Worm (Caenorhabditis elegans): ENCODE measurements around the gene baz-2.
A peak's percentile ranks its signal among the peaks of the same experiment; 100 is the strongest.

The baz-2 gene

DNA sequence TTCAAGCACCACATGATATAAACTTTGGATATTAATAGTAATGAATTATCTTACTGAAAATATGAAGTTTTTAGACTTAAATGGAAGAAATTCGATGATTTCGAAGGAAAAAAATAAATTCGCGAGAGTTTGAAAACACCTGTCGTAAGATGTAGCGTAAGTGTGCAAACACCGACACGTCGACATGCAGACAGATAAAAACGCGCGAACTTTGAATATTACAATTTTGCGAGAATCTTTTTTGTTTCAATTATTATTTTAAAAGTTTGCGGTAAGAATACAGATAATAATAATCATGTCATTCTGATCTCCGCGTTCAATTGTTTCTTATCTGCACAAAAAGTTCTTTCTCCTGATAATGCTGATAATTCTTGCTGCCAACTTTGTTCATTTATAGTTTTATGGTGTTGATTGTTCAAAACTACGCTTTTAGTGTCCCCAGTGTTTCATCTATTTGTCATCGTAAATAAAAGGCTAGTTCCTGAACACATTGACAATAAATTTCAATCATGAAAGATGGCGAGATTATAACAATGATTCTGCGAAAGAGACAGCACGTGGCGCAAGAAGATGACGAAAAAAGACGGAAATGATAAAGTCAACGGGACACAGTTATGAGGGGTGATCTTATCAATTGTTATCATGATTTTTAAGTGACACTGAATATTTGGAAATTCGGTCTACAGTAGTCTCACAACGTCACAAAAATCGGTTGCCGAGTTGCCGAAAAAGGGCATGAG is 11.8 kb downstream of the baz-2 start:
- TF ChIP-seq nhr-71 (tag; optimal IDR thresholded peaks at IDR 0.05) (peak; percentile 76), lin-35 (GFP tag; optimal IDR thresholded peaks at IDR 0.05) (peak in 1 of 2 experiments; percentile 48), nhr-76 (tag; optimal IDR thresholded peaks at IDR 0.05) (no peak), ets-5 (GFP tag; IDR thresholded peaks at IDR 0.05) (no peak), blmp-1 (tag; optimal IDR thresholded peaks at IDR 0.05) (peak; percentile 60), dpl-1 (GFP tag; optimal IDR thresholded peaks at IDR 0.05) (peak in 2 of 3 experiments; percentile 8 to 54), nhr-90 (tag; optimal IDR thresholded peaks at IDR 0.05; ENCODE audit: poor library complexity) (peak; percentile 63), sptf-1 (tag; optimal IDR thresholded peaks at IDR 0.05) (no peak), F16B12.6 (tag; optimal IDR thresholded peaks at IDR 0.05) (peak; percentile 11), tlp-1 (tag; optimal IDR thresholded peaks at IDR 0.05) (no peak), lin-14 (GFP tag; optimal IDR thresholded peaks at IDR 0.05) (peak; percentile 74), mdl-1 (tag; optimal IDR thresholded peaks at IDR 0.05) (peak in 1 of 2 experiments; percentile 70), pax-3 (tag; optimal IDR thresholded peaks at IDR 0.05) (no peak), nhr-20 (tag; optimal IDR thresholded peaks at IDR 0.05) (peak; percentile 70), elt-2 (tag; optimal IDR thresholded peaks at IDR 0.05) (peak; percentile 98), nhr-19 (GFP tag; conservative IDR thresholded peaks at IDR 0.05) (0 out of 2 replicates have a peak, but pooled peaks have one; percentile 6), egl-27 (tag; optimal IDR thresholded peaks at IDR 0.05) (no peak), lsy-2 (tag; optimal IDR thresholded peaks at IDR 0.05) (peak in 1 of 2 experiments; percentile 14), pqm-1 (tag; optimal IDR thresholded peaks at IDR 0.05) (peak; percentile 9), snu-23 (GFP tag; optimal IDR thresholded peaks at IDR 0.05) (peak; percentile 40), efl-1 (optimal IDR thresholded peaks at IDR 0.05) (peak in 1 of 2 experiments; percentile 98), efl-1 (GFP tag; optimal IDR thresholded peaks at IDR 0.05 in 1 of 2) (peak; percentile 56 to 93), elt-3 (tag; optimal IDR thresholded peaks at IDR 0.05) (peak in 5 of 6 experiments; percentile 40 to 83 (median 64)), nhr-85 (tag) (peak; percentile 92), nhr-47 (tag; optimal IDR thresholded peaks at IDR 0.05) (no peak), ztf-4 (tag; optimal IDR thresholded peaks at IDR 0.05) (peak; percentile 27), tbx-2 (tag; optimal IDR thresholded peaks at IDR 0.05) (peak; percentile 6), mep-1 (tag; optimal IDR thresholded peaks at IDR 0.05) (no peak)

DNA sequence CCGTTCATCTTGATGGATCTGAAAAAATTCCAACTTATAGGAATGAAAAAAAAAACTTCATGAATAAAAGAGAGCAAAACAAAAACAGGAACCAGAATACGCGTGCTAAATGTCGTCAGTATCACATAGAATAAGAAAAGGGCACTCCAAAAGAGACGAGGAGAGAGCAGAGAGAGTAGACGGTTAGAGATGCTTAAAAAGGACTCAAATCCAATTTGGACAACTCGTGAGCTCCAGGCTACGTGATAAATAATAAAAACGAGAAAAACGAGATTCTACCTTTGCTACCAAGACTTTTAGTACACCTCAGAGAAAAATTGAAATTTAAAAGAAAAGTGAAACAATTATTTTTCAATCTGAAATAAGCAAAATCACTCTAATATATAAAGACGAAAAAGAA is 12.7 kb downstream of the baz-2 start, which contains the start of gene upp-1:
TSS of gene upp-1 (minus strand) at position 18 of the 400 bp plus-strand sequence.
- TF ChIP-seq lin-14 (GFP tag; optimal IDR thresholded peaks at IDR 0.05) (peak; percentile 79), efl-1 (optimal IDR thresholded peaks at IDR 0.05) (peak; percentile 28 to 47), efl-1 (GFP tag; optimal IDR thresholded peaks at IDR 0.05 in 1 of 2) (no peak), pag-3 (tag; optimal IDR thresholded peaks at IDR 0.05; ENCODE audit: borderline replicate concordance, insufficient read depth) (no peak), dpl-1 (GFP tag; optimal IDR thresholded peaks at IDR 0.05) (peak in 1 of 3 experiments; percentile 18), lin-35 (GFP tag; optimal IDR thresholded peaks at IDR 0.05) (peak in 1 of 2 experiments; percentile 6), mdl-1 (tag; optimal IDR thresholded peaks at IDR 0.05) (no peak), mep-1 (tag; optimal IDR thresholded peaks at IDR 0.05) (peak; percentile 33), fkh-8 (tag; optimal IDR thresholded peaks at IDR 0.05) (peak; percentile 82), nhr-47 (tag; optimal IDR thresholded peaks at IDR 0.05) (peak; percentile 46), skn-1 (tag; optimal IDR thresholded peaks at IDR 0.05) (no peak), nhr-71 (tag; optimal IDR thresholded peaks at IDR 0.05) (peak; percentile 1), xbp-1 (tag; optimal IDR thresholded peaks at IDR 0.05) (no peak), ceh-82 (tag; optimal IDR thresholded peaks at IDR 0.05) (peak in 1 of 3 experiments; percentile 2), zip-4 (GFP tag; optimal IDR thresholded peaks at IDR 0.05) (no peak), fkh-4 (tag; optimal IDR thresholded peaks at IDR 0.05; ENCODE audit: borderline replicate concordance) (no peak), dsc-1 (tag; optimal IDR thresholded peaks at IDR 0.05) (peak; percentile 49)

DNA sequence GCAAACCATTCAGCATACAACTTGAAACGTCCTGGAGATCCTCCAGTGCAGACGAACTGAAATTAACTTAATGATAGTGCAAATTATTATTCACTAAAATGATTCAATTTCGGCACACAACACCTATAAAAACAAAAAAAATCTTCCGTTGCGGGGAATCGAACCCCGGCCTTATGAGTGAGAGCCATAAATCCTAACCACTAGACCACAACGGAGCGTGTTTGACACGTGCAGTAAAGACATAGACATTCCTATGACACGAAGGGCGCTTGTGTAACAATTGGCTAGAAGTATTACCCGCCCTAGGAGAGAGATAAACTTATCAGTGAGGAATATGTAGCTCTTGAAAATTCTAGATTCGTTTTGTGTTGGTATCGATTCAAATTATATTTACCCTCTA is 13.8 kb downstream of the baz-2 start:
- peak; percentile 46 to 58 for TF ChIP-seq efl-1 (optimal IDR thresholded peaks at IDR 0.05)
- TF ChIP-seq efl-1 (GFP tag; optimal IDR thresholded peaks at IDR 0.05 in 1 of 2) = peak; percentile 26 to 58
- peak; percentile 57 for TF ChIP-seq rnt-1 (tag; optimal IDR thresholded peaks at IDR 0.05)
- peak; percentile 51 for TF ChIP-seq nhr-19 (GFP tag; conservative IDR thresholded peaks at IDR 0.05)
- peak; percentile 26 to 66 for TF ChIP-seq lin-35 (GFP tag; optimal IDR thresholded peaks at IDR 0.05)
- no peak for TF ChIP-seq hlh-4 (tag; optimal IDR thresholded peaks at IDR 0.05)
- TF ChIP-seq zag-1 (tag; optimal IDR thresholded peaks at IDR 0.05) = no peak
- no peak for TF ChIP-seq irx-1 (tag; optimal IDR thresholded peaks at IDR 0.05)
- TF ChIP-seq fkh-10 (GFP tag; optimal IDR thresholded peaks at IDR 0.05) = no peak
- TF ChIP-seq xbp-1 (tag; optimal IDR thresholded peaks at IDR 0.05) = peak; percentile 23
- peak; percentile 59 for TF ChIP-seq nhr-47 (tag; optimal IDR thresholded peaks at IDR 0.05)
- no peak for TF ChIP-seq egl-27 (tag; optimal IDR thresholded peaks at IDR 0.05)
- TF ChIP-seq lir-3 (tag; optimal IDR thresholded peaks at IDR 0.05; ENCODE audit: poor library complexity) = peak; percentile 15
- peak; percentile 14 for TF ChIP-seq unc-130 (tag; optimal IDR thresholded peaks at IDR 0.05)
- no peak for TF ChIP-seq pag-3 (tag; optimal IDR thresholded peaks at IDR 0.05; ENCODE audit: borderline replicate concordance, insufficient read depth)
- TF ChIP-seq nhr-71 (tag; optimal IDR thresholded peaks at IDR 0.05) = peak; percentile 69
- TF ChIP-seq elt-3 (tag; optimal IDR thresholded peaks at IDR 0.05) = peak in 1 of 6 experiments; percentile 69
- no peak for TF ChIP-seq pqm-1 (tag; optimal IDR thresholded peaks at IDR 0.05)
- peak; percentile 59 for TF ChIP-seq nhr-20 (tag; optimal IDR thresholded peaks at IDR 0.05)
- no peak for TF ChIP-seq aly-2 (tag; optimal IDR thresholded peaks at IDR 0.05)
- TF ChIP-seq fkh-8 (tag; optimal IDR thresholded peaks at IDR 0.05) = peak; percentile 32
- no peak for TF ChIP-seq tlp-1 (tag; optimal IDR thresholded peaks at IDR 0.05)

Measured in whole organism, L1 larva.